Worm (Caenorhabditis elegans) whole organism, midembryonic: ENCODE measurements around the gene set-20.
A peak's percentile ranks its signal among the peaks of the same experiment; 100 is the strongest.

Experiments
- T22C8.4 ChIP-seq: fragments of 200-800 bp; sonication (Bioruptor generic); IDR thresholded peaks from 2 replicates; pipeline ENCODE4 v1.3.6; 2022; ENCODE audit warnings: missing genetic modification characterization, missing compliant biosample characterization
- cog-1 ChIP-seq: sonication (generic microtip); optimal IDR thresholded peaks from 2 replicates; lab custom pipeline; 2016; ENCODE audit warnings: missing genetic modification characterization, missing compliant biosample characterization
- flt-1 ChIP-seq: fragments of 200-800 bp; sonication (Bioruptor generic); IDR thresholded peaks from 2 replicates; pipeline ENCODE4 v1.3.6; 2022; ENCODE audit warnings: missing genetic modification characterization, missing compliant biosample characterization
- klf-2 ChIP-seq: fragments of 200-800 bp; sonication (Bioruptor generic); conservative IDR thresholded peaks from 2 replicates; pipeline ENCODE4 v1.3.6; 2022; ENCODE audit warnings: missing genetic modification reagents, missing genetic modification characterization, missing compliant biosample characterization
- med-1 ChIP-seq: sonication (generic microtip); optimal IDR thresholded peaks from 2 replicates; lab custom pipeline; 2017; ENCODE audit warnings: missing genetic modification characterization, mild to moderate bottlenecking, missing compliant biosample characterization, antibody characterized with exemption, missing genetic modification reagents; ENCODE audit not compliant: insufficient read depth
- ref-1 ChIP-seq: fragments of 200-800 bp; sonication (Bioruptor generic); conservative IDR thresholded peaks from 2 replicates; pipeline ENCODE4 v1.3.6; 2022; ENCODE audit warnings: missing genetic modification reagents, missing genetic modification characterization, missing compliant biosample characterization
- tab-1 ChIP-seq: fragments of 200-800 bp; sonication (Bioruptor generic); IDR thresholded peaks from 2 replicates; pipeline ENCODE4 v1.3.6; 2022; ENCODE audit warnings: missing genetic modification characterization, missing compliant biosample characterization
- ztf-23 ChIP-seq: fragments of 200-800 bp; sonication (Bioruptor generic); IDR thresholded peaks from 2 replicates; pipeline ENCODE4 v1.3.6; 2022; ENCODE audit warnings: missing genetic modification reagents, missing genetic modification characterization, missing compliant biosample characterization
- ztf-29 ChIP-seq: fragments of 200-800 bp; sonication (Bioruptor generic); IDR thresholded peaks from 2 replicates; pipeline ENCODE4 v1.3.6; 2022; ENCODE audit warnings: missing genetic modification reagents, missing genetic modification characterization, missing compliant biosample characterization

Gene set-20

ce11 chrX:5686065-5686464 lies at the start of gene set-20:
set-20 (minus strand) TSS chrX:5686158.
- no peak for TF ChIP-seq ztf-23 (GFP tag; lab: Robert Waterston, UW)
- peak; percentile 87 for TF ChIP-seq cog-1
- TF ChIP-seq tab-1 (GFP tag; lab: Robert Waterston, UW): no peak
- no peak for TF ChIP-seq T22C8.4
- TF ChIP-seq klf-2: no peak
- no peak for TF ChIP-seq med-1 (GFP tag; lab: Kevin White, UChicago)
- TF ChIP-seq flt-1 (GFP tag; lab: Robert Waterston, UW): peak; percentile 69
- TF ChIP-seq ztf-29 (GFP tag; lab: Robert Waterston, UW): no peak
- TF ChIP-seq ref-1 (GFP tag; lab: Robert Waterston, UW): no peak

ce11 chrX:5733728-5734252 lies 47.8 kb upstream of the set-20 start, which contains the start of gene rgs-6:
rgs-6 (minus strand) TSS chrX:5733778.
- no peak for TF ChIP-seq ztf-29 (GFP tag; lab: Robert Waterston, UW)
- TF ChIP-seq ztf-23 (GFP tag; lab: Robert Waterston, UW): no peak
- no peak for TF ChIP-seq cog-1
- TF ChIP-seq med-1 (GFP tag; lab: Kevin White, UChicago): no peak
- no peak for TF ChIP-seq flt-1 (GFP tag; lab: Robert Waterston, UW)
- TF ChIP-seq T22C8.4: no peak
- TF ChIP-seq tab-1 (GFP tag; lab: Robert Waterston, UW): no peak
- TF ChIP-seq ref-1 (GFP tag; lab: Robert Waterston, UW): no peak
- TF ChIP-seq klf-2: no peak

DNA sequence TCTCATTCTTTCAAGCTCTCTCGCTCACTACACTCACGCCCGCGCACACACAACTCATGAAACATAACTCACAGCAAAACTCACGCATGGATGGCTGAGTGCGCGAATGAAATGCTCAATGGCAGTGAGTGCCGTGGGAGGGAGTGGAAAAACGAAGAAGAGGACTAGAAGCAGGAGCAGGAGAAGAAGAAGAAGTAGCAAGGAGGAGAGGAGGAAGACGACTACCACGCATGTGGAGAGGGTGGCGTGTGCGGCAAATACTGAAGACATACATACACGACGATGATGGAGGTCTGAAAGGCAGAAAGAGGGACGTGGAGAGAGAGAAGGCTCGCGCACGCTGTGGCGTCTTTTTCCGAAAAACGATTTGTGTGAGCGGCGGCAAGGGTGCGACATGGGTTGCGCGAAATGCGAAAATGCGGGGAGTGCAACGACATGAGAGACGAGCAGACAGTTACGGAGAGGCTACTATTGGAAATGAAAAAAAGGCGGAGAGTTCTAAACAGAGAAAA lies 43.1 kb upstream of the set-20 start:
- TF ChIP-seq klf-2: no peak
- no peak for TF ChIP-seq T22C8.4
- TF ChIP-seq ztf-29 (GFP tag; lab: Robert Waterston, UW): no peak
- TF ChIP-seq tab-1 (GFP tag; lab: Robert Waterston, UW): no peak
- TF ChIP-seq cog-1: no peak
- TF ChIP-seq med-1 (GFP tag; lab: Kevin White, UChicago): no peak
- 0 out of 2 replicates have a peak, but pooled peaks have one; percentile 54 for TF ChIP-seq ztf-23 (GFP tag; lab: Robert Waterston, UW)

- no peak for TF ChIP-seq ref-1 (GFP tag; lab: Robert Waterston, UW)
- TF ChIP-seq med-1 (GFP tag; lab: Kevin White, UChicago): no peak
- TF ChIP-seq flt-1 (GFP tag; lab: Robert Waterston, UW): no peak
- no peak for TF ChIP-seq ztf-29 (GFP tag; lab: Robert Waterston, UW)
- no peak for TF ChIP-seq klf-2
- TF ChIP-seq ztf-23 (GFP tag; lab: Robert Waterston, UW): no peak
- no peak for TF ChIP-seq cog-1
- no peak for TF ChIP-seq tab-1 (GFP tag; lab: Robert Waterston, UW)
- TF ChIP-seq T22C8.4: no peak
Observed at ce11 chrX:5726160-5726559, 40.2 kb upstream of the set-20 start.

ce11 chrX:5724544-5724943 lies 38.6 kb upstream of the set-20 start:
- TF ChIP-seq T22C8.4 (no peak), ztf-23 (GFP tag; lab: Robert Waterston, UW) (no peak), tab-1 (GFP tag; lab: Robert Waterston, UW) (no peak), flt-1 (GFP tag; lab: Robert Waterston, UW) (no peak), ztf-29 (GFP tag; lab: Robert Waterston, UW) (no peak), med-1 (GFP tag; lab: Kevin White, UChicago) (no peak), klf-2 (no peak), cog-1 (no peak), ref-1 (GFP tag; lab: Robert Waterston, UW) (no peak)

DNA sequence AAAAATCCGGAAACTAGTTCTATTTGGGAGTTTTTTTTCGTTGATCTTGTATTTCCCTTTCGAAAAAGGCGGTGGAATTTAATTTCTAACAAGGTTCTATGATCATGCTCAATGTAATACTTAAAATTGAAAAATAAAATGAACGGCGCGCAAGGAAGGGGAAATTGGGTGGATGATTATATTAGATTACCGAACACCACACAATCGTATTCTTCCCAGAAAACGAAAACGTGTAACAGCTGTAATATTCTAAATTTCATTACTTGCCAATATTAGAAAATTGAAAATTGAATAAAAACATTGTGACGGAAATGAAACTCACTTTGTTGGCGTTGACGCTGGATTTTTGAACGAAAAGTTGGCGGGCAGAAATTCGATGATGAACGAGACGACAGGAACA lies 37.8 kb upstream of the set-20 start:
- TF ChIP-seq ztf-29 (GFP tag; lab: Robert Waterston, UW) (no peak), ref-1 (GFP tag; lab: Robert Waterston, UW) (no peak), klf-2 (no peak), tab-1 (GFP tag; lab: Robert Waterston, UW) (no peak), flt-1 (GFP tag; lab: Robert Waterston, UW) (no peak), ztf-23 (GFP tag; lab: Robert Waterston, UW) (no peak), med-1 (GFP tag; lab: Kevin White, UChicago) (no peak), cog-1 (no peak), T22C8.4 (no peak)

- TF ChIP-seq tab-1 (GFP tag; lab: Robert Waterston, UW): no peak
- no peak for TF ChIP-seq flt-1 (GFP tag; lab: Robert Waterston, UW)
- TF ChIP-seq cog-1: no peak
- TF ChIP-seq T22C8.4: no peak
- no peak for TF ChIP-seq klf-2
- TF ChIP-seq ztf-29 (GFP tag; lab: Robert Waterston, UW): no peak
- TF ChIP-seq ref-1 (GFP tag; lab: Robert Waterston, UW): no peak
- no peak for TF ChIP-seq med-1 (GFP tag; lab: Kevin White, UChicago)
- no peak for TF ChIP-seq ztf-23 (GFP tag; lab: Robert Waterston, UW)
Observed at ce11 chrX:5720929-5721328, 35.0 kb upstream of the set-20 start.

- TF ChIP-seq T22C8.4: no peak
- no peak for TF ChIP-seq tab-1 (GFP tag; lab: Robert Waterston, UW)
- no peak for TF ChIP-seq cog-1
- no peak for TF ChIP-seq ztf-23 (GFP tag; lab: Robert Waterston, UW)
- TF ChIP-seq ref-1 (GFP tag; lab: Robert Waterston, UW): no peak
- no peak for TF ChIP-seq flt-1 (GFP tag; lab: Robert Waterston, UW)
- no peak for TF ChIP-seq klf-2
- no peak for TF ChIP-seq ztf-29 (GFP tag; lab: Robert Waterston, UW)
- TF ChIP-seq med-1 (GFP tag; lab: Kevin White, UChicago): no peak
Observed at ce11 chrX:5720124-5720523, 34.2 kb upstream of the set-20 start, which contains the start of gene C41G11.1. C41G11.1 (minus strand) TSS chrX:5720224.

ce11 chrX:5715831-5716364 lies 29.9 kb upstream of the set-20 start:
- TF ChIP-seq med-1 (GFP tag; lab: Kevin White, UChicago) (no peak), ztf-29 (GFP tag; lab: Robert Waterston, UW) (no peak), flt-1 (GFP tag; lab: Robert Waterston, UW) (no peak), cog-1 (no peak), tab-1 (GFP tag; lab: Robert Waterston, UW) (no peak), klf-2 (no peak), ref-1 (GFP tag; lab: Robert Waterston, UW) (no peak), ztf-23 (GFP tag; lab: Robert Waterston, UW) (no peak), T22C8.4 (no peak)
